Fruit fly (Drosophila melanogaster): ENCODE data around the gene mRpS31.

The mRpS31 gene

DNA sequence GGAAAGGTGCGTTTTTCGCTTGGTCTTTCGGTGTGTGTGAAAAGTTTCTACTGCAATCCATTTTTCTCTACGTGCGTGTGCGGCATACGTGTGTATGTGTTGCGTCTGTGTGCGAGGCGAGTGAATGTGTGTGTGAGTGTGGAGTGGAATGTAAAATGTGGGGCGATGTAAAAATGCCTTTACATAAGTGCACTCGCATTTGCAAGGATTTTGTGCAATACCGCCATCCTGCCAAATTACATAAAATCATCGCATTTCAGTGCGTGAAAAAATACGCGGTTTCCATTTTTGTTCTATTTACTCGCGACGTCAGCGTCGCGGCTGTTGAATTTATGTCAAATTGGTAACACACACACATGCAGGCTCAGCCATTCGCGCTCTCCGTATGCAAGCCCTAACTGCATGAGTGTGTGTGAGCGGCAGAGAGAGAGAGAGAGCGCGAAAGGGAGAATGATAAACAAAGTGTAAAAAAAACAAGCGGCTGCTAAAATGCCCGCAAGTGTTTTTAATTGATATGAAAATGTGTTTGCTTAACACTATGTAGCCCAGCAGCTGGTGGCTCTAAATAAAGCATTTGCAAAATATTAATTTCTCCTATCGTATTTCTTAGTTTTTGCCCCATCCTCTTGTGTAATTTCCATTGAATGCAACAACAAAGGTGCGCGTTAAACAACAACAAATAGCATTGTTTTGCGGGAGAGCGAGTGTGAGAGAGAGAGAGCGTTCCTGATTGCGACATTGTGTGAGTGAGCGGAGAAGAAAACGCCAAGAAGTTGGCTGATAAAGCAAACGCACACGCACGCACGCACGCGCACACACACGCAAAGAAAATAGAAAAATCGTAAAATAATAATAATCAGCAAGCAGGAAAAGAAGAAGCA lies 47.4 kb downstream of the mRpS31 start:
- TF ChIP-seq CG32264 (GFP tag; optimal IDR thresholded peaks at IDR 0.05) (no peak), woc (GFP tag; optimal IDR thresholded peaks at IDR 0.05) (no peak), sv (GFP tag; optimal IDR thresholded peaks at IDR 0.05) (no peak), Sp1 (GFP tag; optimal IDR thresholded peaks at IDR 0.05) (no peak), ey (GFP tag; optimal IDR thresholded peaks at IDR 0.05) (no peak), Dif (GFP tag; optimal IDR thresholded peaks at IDR 0.05; ENCODE audit: partially characterized antibody) (peak; percentile 58), Vsx2 (GFP tag; optimal IDR thresholded peaks at IDR 0.05; ENCODE audit: partially characterized antibody) (no peak), Hr83 (GFP tag; optimal IDR thresholded peaks at IDR 0.05; ENCODE audit: poor library complexity, severe bottlenecking) (peak; percentile 4), br (GFP tag; optimal IDR thresholded peaks at IDR 0.05) (no peak), CrebA (GFP tag; optimal IDR thresholded peaks at IDR 0.05; ENCODE audit: borderline replicate concordance) (peak; percentile 30), Hr78 (GFP tag; optimal IDR thresholded peaks at IDR 0.05) (peak; percentile 39), Hnf4 (GFP tag; optimal IDR thresholded peaks at IDR 0.05) (peak; percentile 5), GATAd (GFP tag; optimal IDR thresholded peaks at IDR 0.05) (no peak), usp (GFP tag; optimal IDR thresholded peaks at IDR 0.05) (no peak), dmrt93B (GFP tag; optimal IDR thresholded peaks at IDR 0.05) (no peak), Myc (optimal IDR thresholded peaks at IDR 0.05) (no peak), CG9705 (GFP tag; optimal IDR thresholded peaks at IDR 0.05) (no peak), dsf (GFP tag; optimal IDR thresholded peaks at IDR 0.05; ENCODE audit: borderline replicate concordance) (no peak), HLH106 (tag; optimal IDR thresholded peaks at IDR 0.05) (no peak), h (GFP tag; optimal IDR thresholded peaks at IDR 0.05) (peak; percentile 41), psq (GFP tag; optimal IDR thresholded peaks at IDR 0.05) (peak; percentile 15), brk (GFP tag; optimal IDR thresholded peaks at IDR 0.05) (no peak), sage (GFP tag; optimal IDR thresholded peaks at IDR 0.05) (no peak), Jra (GFP tag; optimal IDR thresholded peaks at IDR 0.05) (no peak), OdsH (GFP tag; optimal IDR thresholded peaks at IDR 0.05) (no peak), tai (GFP tag; optimal IDR thresholded peaks at IDR 0.05) (no peak), Mio (GFP tag; optimal IDR thresholded peaks at IDR 0.05) (no peak), N (GFP tag; optimal IDR thresholded peaks at IDR 0.05) (peak; percentile 100), fru (GFP tag; optimal IDR thresholded peaks at IDR 0.05) (peak; percentile 1), rgr (GFP tag; optimal IDR thresholded peaks at IDR 0.05) (peak; percentile 13), Dfd (GFP tag; optimal IDR thresholded peaks at IDR 0.05) (peak; percentile 99), Abd-B (GFP tag; optimal IDR thresholded peaks at IDR 0.05) (peak; percentile 84), foxo (GFP tag; optimal IDR thresholded peaks at IDR 0.05) (peak in 1 of 2 experiments; percentile 8), lola (GFP tag; optimal IDR thresholded peaks at IDR 0.05) (no peak), jim (GFP tag; optimal IDR thresholded peaks at IDR 0.05) (no peak), dl (GFP tag; optimal IDR thresholded peaks at IDR 0.05; ENCODE audit: insufficient read depth in 1 of 2, partially characterized antibody in 2 of 2) (peak; percentile 24 to 55), pan (optimal IDR thresholded peaks at IDR 0.05) (peak; percentile 82), Rel (GFP tag; optimal IDR thresholded peaks at IDR 0.05) (peak; percentile 14), Rel (tag; optimal IDR thresholded peaks at IDR 0.05) (peak; percentile 18)

DNA sequence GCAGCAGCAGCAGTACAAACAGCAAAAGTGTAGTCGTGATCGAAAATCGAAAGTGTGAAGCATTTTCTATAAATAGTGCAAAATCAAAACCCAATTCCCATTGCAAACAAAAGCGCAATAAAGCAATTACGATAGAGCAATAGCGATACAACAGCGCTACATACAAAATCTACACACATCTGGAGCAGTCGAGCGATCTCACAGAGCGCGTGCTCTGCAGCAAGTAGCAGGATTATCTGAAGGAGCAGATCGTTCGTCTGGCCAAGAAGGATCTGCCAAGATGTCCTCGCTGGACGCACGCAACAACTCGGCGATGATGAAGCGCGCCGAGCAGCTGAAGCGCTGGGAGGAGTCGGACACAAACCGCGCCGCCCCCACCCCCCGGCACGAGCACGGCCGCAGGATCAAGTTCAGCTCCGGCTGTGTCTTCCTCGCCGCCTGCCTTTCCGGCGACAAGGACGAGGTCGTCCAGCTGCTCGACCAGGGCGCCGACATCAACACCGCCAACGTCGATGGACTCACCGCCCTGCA lies 48.1 kb downstream of the mRpS31 start:
- TF ChIP-seq usp (GFP tag; optimal IDR thresholded peaks at IDR 0.05) (no peak), Dfd (GFP tag; optimal IDR thresholded peaks at IDR 0.05) (peak; percentile 86)

All from whole organism, wandering third instar larva.